Worm (Caenorhabditis elegans) whole organism, L2 larva: ENCODE data around the gene Y39A1A.18.

Experiments
- lin-11 ChIP-seq: fragments of 150-350 bp; sonication (generic microtip); optimal IDR thresholded peaks from 2 replicates; lab custom pipeline; 2014; ENCODE audit warnings: missing biosample characterization, missing genetic modification characterization, inconsistent platforms, mixed read lengths
- nhr-25 ChIP-seq: fragments of 150-350 bp; sonication (generic microtip); optimal IDR thresholded peaks from 3 replicates; lab custom pipeline; 2014; ENCODE audit warnings: missing biosample characterization, missing genetic modification characterization

DNA sequence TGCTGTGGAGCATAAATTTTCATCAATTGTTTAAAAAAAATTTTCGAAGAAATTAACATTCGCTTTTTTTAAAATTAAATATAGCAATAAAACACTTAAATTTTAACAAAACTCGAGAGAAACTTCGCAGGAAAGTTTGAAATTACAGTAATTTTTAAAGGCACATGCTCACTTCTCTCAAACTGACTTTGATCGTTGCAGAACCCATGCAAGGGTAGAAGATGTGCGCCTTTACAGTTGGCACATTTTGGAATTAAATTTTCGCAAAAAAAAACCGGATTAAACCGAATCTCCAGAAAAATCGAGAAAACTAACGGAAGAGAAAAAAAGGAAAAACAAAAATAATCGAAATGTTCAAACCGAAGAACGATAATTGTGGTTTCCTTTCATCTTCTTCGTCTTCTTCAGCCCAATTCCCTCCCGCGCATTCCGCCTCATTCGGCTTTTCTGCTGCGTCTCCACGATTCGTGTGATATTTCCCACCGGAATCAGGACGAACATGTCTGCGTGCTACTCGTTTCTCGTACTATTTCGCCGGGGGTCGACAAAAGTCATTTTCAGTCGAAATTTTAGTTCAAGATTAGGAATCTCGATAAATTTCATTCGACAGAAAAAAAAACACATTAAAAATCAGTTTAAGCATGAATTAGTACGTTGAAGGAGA lies 42.2 kb upstream of the Y39A1A.18 start:
- TF ChIP-seq nhr-25 (tag; lab: Kevin White, UChicago) (peak; percentile 8), lin-11 (tag; lab: Kevin White, UChicago) (no peak)
